Worm (Caenorhabditis elegans) whole organism, L1 larva: ENCODE results near the gene T05A10.6.

ENCODE experiments used
- blmp-1 ChIP-seq: fragments of 150-350 bp; optimal IDR thresholded peaks from 2 replicates; lab custom pipeline; 2014; ENCODE audit warnings: missing biosample characterization, missing genetic modification characterization
- dsc-1 ChIP-seq: sonication (generic microtip); optimal IDR thresholded peaks from 2 replicates; lab custom pipeline; 2016; ENCODE audit warnings: mild to moderate bottlenecking, missing genetic modification characterization, missing compliant biosample characterization
- fkh-8 ChIP-seq: sonication (generic microtip); optimal IDR thresholded peaks from 2 replicates; lab custom pipeline; 2016; ENCODE audit warnings: mild to moderate bottlenecking, missing genetic modification characterization, missing compliant biosample characterization
- lin-13 ChIP-seq: fragments of 150-350 bp; optimal IDR thresholded peaks from 2 replicates; lab custom pipeline; 2014; ENCODE audit warnings: missing biosample characterization, missing genetic modification reagents, missing genetic modification characterization
- sup-37 ChIP-seq: fragments of 200-800 bp; sonication (Bioruptor generic); optimal IDR thresholded peaks from 2 replicates; lab custom pipeline; 2018; ENCODE audit warnings: mild to moderate bottlenecking, missing genetic modification characterization, missing compliant biosample characterization
- zag-1 ChIP-seq: fragments of 150-350 bp; optimal IDR thresholded peaks from 2 replicates; lab custom pipeline; 2014; ENCODE audit warnings: missing biosample characterization, missing genetic modification characterization

ce11 chrX:10821160-10821559, 26.6 kb upstream of the T05A10.6 start:
- TF ChIP-seq blmp-1 (tag; lab: Kevin White, UChicago) (no peak), zag-1 (tag; lab: Kevin White, UChicago) (no peak), lin-13 (no peak), sup-37 (GFP tag; lab: Kevin White, UChicago) (no peak), dsc-1 (tag; lab: Kevin White, UChicago) (peak; percentile 49), fkh-8 (peak; percentile 38)
